Worm (Caenorhabditis elegans) whole organism, mixed stage, embryonic: ENCODE measurements around the gene R07C3.3.

ENCODE experiments used
- ceh-83 ChIP-seq: fragments of 200-800 bp; sonication (Bioruptor generic); optimal IDR thresholded peaks from 2 replicates; lab custom pipeline; 2018; ENCODE audit warnings: mild to moderate bottlenecking, missing genetic modification characterization, missing compliant biosample characterization
- unc-62 ChIP-seq: fragments of 150-350 bp; optimal IDR thresholded peaks from 2 replicates; lab custom pipeline; 2014; ENCODE audit warnings: missing biosample characterization, missing genetic modification reagents, missing genetic modification characterization

- TF ChIP-seq unc-62 (GFP tag; lab: Kevin White, UChicago), result no peak
- TF ChIP-seq ceh-83, result no peak
Measured at ce11 chrII:905335-905734, 33.3 kb upstream of the R07C3.3 start.
